Worm (Caenorhabditis elegans) whole organism, L2 larva: Measurements from ENCODE around the gene dpy-26.

Experiments
- aly-2 ChIP-seq: fragments of 150-350 bp; optimal IDR thresholded peaks from 2 replicates; lab custom pipeline; 2014; ENCODE audit warnings: missing biosample characterization, missing genetic modification characterization
- ama-1 ChIP-seq: fragments of 150-350 bp; optimal IDR thresholded peaks from 2 replicates; lab custom pipeline; 2018; ENCODE audit warnings: inconsistent platforms
- ceh-82 ChIP-seq: fragments of 150-350 bp; optimal IDR thresholded peaks from 2 replicates; lab custom pipeline; 2014; ENCODE audit warnings: missing biosample characterization, missing genetic modification characterization
- lin-11 ChIP-seq: fragments of 150-350 bp; sonication (generic microtip); optimal IDR thresholded peaks from 2 replicates; lab custom pipeline; 2014; ENCODE audit warnings: missing biosample characterization, missing genetic modification characterization, inconsistent platforms, mixed read lengths
- lin-39 ChIP-seq: fragments of 150-350 bp; optimal IDR thresholded peaks from 2 replicates; lab custom pipeline; 2014; ENCODE audit warnings: missing biosample characterization, missing genetic modification reagents, missing genetic modification characterization
- lsy-2 ChIP-seq, 2 experiments: fragments of 150-350 bp in 1 of 2; sonication (generic microtip) in 1 of 2; optimal IDR thresholded peaks; 2 replicates each; lab custom pipeline; 2014 to 2017; ENCODE audit warnings: missing biosample characterization in 2 of 2, missing genetic modification characterization in 2 of 2
- nhr-77 ChIP-seq: fragments of 150-350 bp; optimal IDR thresholded peaks from 2 replicates; lab custom pipeline; 2014; ENCODE audit warnings: missing biosample characterization, missing genetic modification characterization
- snpc-4 ChIP-seq: fragments of 150-350 bp; optimal IDR thresholded peaks from 2 replicates; lab custom pipeline; 2014; ENCODE audit warnings: missing biosample characterization, missing genetic modification characterization
- unc-62 ChIP-seq: fragments of 150-350 bp; optimal IDR thresholded peaks from 2 replicates; lab custom pipeline; 2014; ENCODE audit warnings: missing biosample characterization, missing genetic modification reagents, missing genetic modification characterization

ce11 chrIV:12431755-12432154 is 19.4 kb downstream of the dpy-26 start:
- TF ChIP-seq ama-1 (lab: Kevin White, UChicago) = no peak
- no peak for TF ChIP-seq lin-39 (tag; lab: Kevin White, UChicago)
- TF ChIP-seq lsy-2 (tag; optimal IDR thresholded peaks at IDR 0.05; lab: Kevin White, UChicago) = no peak
- no peak for TF ChIP-seq ceh-82 (tag; lab: Kevin White, UChicago)
- TF ChIP-seq aly-2 (tag; lab: Kevin White, UChicago) = no peak
- no peak for TF ChIP-seq unc-62
- no peak for TF ChIP-seq nhr-77 (tag; lab: Kevin White, UChicago)
- TF ChIP-seq snpc-4 (tag; lab: Kevin White, UChicago) = no peak
- TF ChIP-seq lin-11 = no peak
